Worm (Caenorhabditis elegans): Measurements from ENCODE around the gene C30A5.10.

DNA sequence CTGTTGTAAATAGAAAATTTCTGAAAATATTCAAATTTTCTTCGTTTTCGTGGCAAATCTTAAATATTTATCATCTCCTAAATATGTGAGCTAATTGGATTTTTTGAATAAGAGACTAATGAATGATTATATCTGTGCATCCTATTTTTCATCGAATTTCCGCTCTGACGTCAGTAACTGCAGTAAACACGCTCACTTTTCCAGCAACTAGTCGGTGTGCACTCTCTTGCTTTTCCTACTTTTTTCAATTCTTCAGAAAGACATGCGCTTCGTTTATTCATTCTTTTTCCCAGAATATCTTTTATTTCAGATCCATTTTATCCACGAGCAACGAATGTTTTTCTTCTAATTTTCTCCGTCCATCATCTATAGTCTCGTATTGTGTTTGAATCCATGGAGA, 19.8 kb upstream of the C30A5.10 start:
- TF ChIP-seq spr-3 (GFP tag; optimal IDR thresholded peaks at IDR 0.05) (no peak), pha-4 (GFP tag; IDR thresholded peaks at IDR 0.05) (no peak), pha-4 (tag; optimal IDR thresholded peaks at IDR 0.05) (no peak), unc-39 (tag; optimal IDR thresholded peaks at IDR 0.05) (no peak), nhr-237 (tag; optimal IDR thresholded peaks at IDR 0.05) (no peak), lin-39 (tag; optimal IDR thresholded peaks at IDR 0.05) (no peak), nhr-76 (tag; optimal IDR thresholded peaks at IDR 0.05) (no peak), lsy-2 (tag; optimal IDR thresholded peaks at IDR 0.05) (peak in 1 of 2 experiments; percentile 15)

Measured in whole organism, L4 larva.